Fruit fly (Drosophila melanogaster) whole organism, embryonic: ENCODE data around the gene stv.

Source experiments
- Atf-2 ChIP-seq: fragments of 200-800 bp; sonication (Bioruptor generic); optimal IDR thresholded peaks from 2 replicates; lab custom pipeline; 2016; ENCODE audit warnings: missing biosample characterization, missing genetic modification characterization
- Awh ChIP-seq: fragments of 200-800 bp; sonication (Bioruptor generic); IDR thresholded peaks from 2 replicates; pipeline ENCODE4, ENCODE4 v1.3.6; 2022; ENCODE audit warnings: missing biosample characterization, missing genetic modification characterization
- CG10366 ChIP-seq: fragments of 200-800 bp; sonication (Bioruptor generic); IDR thresholded peaks from 2 replicates; pipeline ENCODE4 v1.3.6; 2022; ENCODE audit warnings: missing biosample characterization, missing genetic modification characterization
- CG12219 ChIP-seq: fragments of 200-800 bp; sonication (Bioruptor generic); optimal IDR thresholded peaks from 3 replicates; lab custom pipeline; 2018; ENCODE audit warnings: missing biosample characterization, mild to moderate bottlenecking, missing genetic modification characterization
- CG13424 ChIP-seq: fragments of 200-800 bp; sonication (Bioruptor generic); optimal IDR thresholded peaks from 2 replicates; lab custom pipeline; 2019; ENCODE audit warnings: missing biosample characterization, mild to moderate bottlenecking, missing genetic modification characterization, moderate library complexity
- CG14441 ChIP-seq: fragments of 200-800 bp; sonication (Bioruptor generic); IDR thresholded peaks from 2 replicates; pipeline ENCODE4 v1.3.6; 2022; ENCODE audit warnings: missing biosample characterization, missing genetic modification characterization
- CG14860 ChIP-seq: fragments of 200-800 bp; sonication (Bioruptor generic); IDR thresholded peaks from 3 replicates; pipeline ENCODE4 v1.3.6; 2022; ENCODE audit warnings: missing biosample characterization, missing genetic modification characterization; ENCODE audit not compliant: partially characterized antibody
- CG15601 ChIP-seq: fragments of 200-800 bp; sonication (Bioruptor generic); optimal IDR thresholded peaks from 3 replicates; lab custom pipeline; 2019; ENCODE audit warnings: missing biosample characterization, mild to moderate bottlenecking, missing genetic modification characterization, moderate library complexity
- CG16813 ChIP-seq: fragments of 200-800 bp; sonication (Bioruptor generic); IDR thresholded peaks from 3 replicates; pipeline ENCODE4 v1.3.6; 2022; ENCODE audit warnings: missing biosample characterization, missing genetic modification characterization; ENCODE audit not compliant: partially characterized antibody
- CG18011 ChIP-seq: fragments of 200-800 bp; sonication (Bioruptor generic); optimal IDR thresholded peaks from 2 replicates; lab custom pipeline; 2017; ENCODE audit warnings: missing biosample characterization, missing genetic modification characterization, mild to moderate bottlenecking, moderate library complexity, missing genotype
- CG18599 ChIP-seq: fragments of 200-800 bp; sonication (Bioruptor generic); optimal IDR thresholded peaks from 3 replicates; lab custom pipeline; 2017; ENCODE audit warnings: missing biosample characterization, missing genetic modification characterization, mild to moderate bottlenecking, moderate library complexity, missing genetic modification reagents
- CG2678 ChIP-seq: fragments of 200-800 bp; sonication (Bioruptor generic); optimal IDR thresholded peaks from 3 replicates; lab custom pipeline; 2019; ENCODE audit warnings: missing biosample characterization, mild to moderate bottlenecking, missing genetic modification characterization, moderate library complexity
- CG2712 ChIP-seq: fragments of 200-800 bp; optimal IDR thresholded peaks from 3 replicates; lab custom pipeline; 2019; ENCODE audit warnings: missing biosample characterization, mild to moderate bottlenecking, missing genetic modification characterization, moderate library complexity
- CG3065 ChIP-seq: fragments of 200-800 bp; sonication (Bioruptor generic); optimal IDR thresholded peaks from 2 replicates; lab custom pipeline; 2016; ENCODE audit warnings: missing biosample characterization, missing genetic modification characterization
- CG8089 ChIP-seq: fragments of 200-800 bp; sonication (Bioruptor generic); optimal IDR thresholded peaks from 3 replicates; lab custom pipeline; 2016; ENCODE audit warnings: missing biosample characterization, missing genetic modification characterization
- CG8281 ChIP-seq: fragments of 200-800 bp; sonication (Bioruptor generic); optimal IDR thresholded peaks from 2 replicates; lab custom pipeline; 2018; ENCODE audit warnings: missing biosample characterization, mild to moderate bottlenecking, missing genetic modification characterization, moderate library complexity
- CG8290 ChIP-seq, 3 experiments: fragments of 200-800 bp; sonication (Bioruptor generic); optimal IDR thresholded peaks; 2 replicates each; lab custom pipeline; 2016 to 2019; ENCODE audit warnings: missing biosample characterization in 3 of 3, missing genetic modification characterization in 3 of 3, mild to moderate bottlenecking in 2 of 3, moderate library complexity in 1 of 3
- CG9215 ChIP-seq: fragments of 200-800 bp; sonication (Bioruptor generic); IDR thresholded peaks from 2 replicates; pipeline ENCODE4 v1.3.6; 2022; ENCODE audit warnings: missing biosample characterization, missing genetic modification characterization
- CG9727 ChIP-seq: fragments of 200-800 bp; sonication (Bioruptor generic); optimal IDR thresholded peaks from 3 replicates; lab custom pipeline; 2017; ENCODE audit warnings: missing biosample characterization, mild to moderate bottlenecking, missing genetic modification characterization
- Ets97D ChIP-seq: fragments of 200-800 bp; sonication (Bioruptor generic); optimal IDR thresholded peaks from 3 replicates; lab custom pipeline; 2016; ENCODE audit warnings: missing biosample characterization, missing genetic modification characterization
- H15 ChIP-seq: fragments of 200-800 bp; sonication (Bioruptor generic); IDR thresholded peaks from 3 replicates; pipeline ENCODE4 v1.3.6; 2022; ENCODE audit warnings: missing biosample characterization, missing genetic modification characterization
- H2.0 ChIP-seq: fragments of 200-800 bp; sonication (Bioruptor generic); IDR thresholded peaks from 2 replicates; pipeline ENCODE4 v1.3.6; 2022; ENCODE audit warnings: missing biosample characterization, missing genetic modification characterization
- HLH54F ChIP-seq: fragments of 200-800 bp; sonication (Bioruptor generic); optimal IDR thresholded peaks from 3 replicates; lab custom pipeline; 2016; ENCODE audit warnings: missing biosample characterization, missing genetic modification characterization
- Hr51 ChIP-seq, 2 experiments: fragments of 200-800 bp; sonication (Bioruptor generic); optimal IDR thresholded peaks; 2 replicates in 1 of 2; 3 replicates in 1 of 2; lab custom pipeline; 2016 to 2018; ENCODE audit warnings: missing biosample characterization in 2 of 2, missing genetic modification characterization in 2 of 2, mild to moderate bottlenecking in 1 of 2, moderate library complexity in 1 of 2
- Kr ChIP-seq: fragments of 200-800 bp; sonication (Bioruptor generic); optimal IDR thresholded peaks from 2 replicates; lab custom pipeline; 2017; ENCODE audit warnings: missing biosample characterization, mild to moderate bottlenecking, missing genetic modification characterization
- MTF-1 ChIP-seq: fragments of 200-800 bp; sonication (Bioruptor generic); optimal IDR thresholded peaks from 2 replicates; lab custom pipeline; 2018; ENCODE audit warnings: missing biosample characterization, mild to moderate bottlenecking, missing genetic modification characterization, borderline replicate concordance
- Mrtf ChIP-seq: fragments of 200-800 bp; sonication (Bioruptor generic); IDR thresholded peaks from 3 replicates; pipeline ENCODE4 v1.3.6; 2022; ENCODE audit warnings: missing biosample characterization, missing genetic modification characterization
- Oaz ChIP-seq: fragments of 200-800 bp; sonication (Bioruptor generic); IDR thresholded peaks from 2 replicates; pipeline ENCODE4 v1.3.6; 2022; ENCODE audit warnings: missing biosample characterization, missing genetic modification characterization
- Sox102F ChIP-seq: fragments of 200-800 bp; sonication (Bioruptor generic); optimal IDR thresholded peaks from 2 replicates; lab custom pipeline; 2018; ENCODE audit warnings: missing biosample characterization, mild to moderate bottlenecking, missing genetic modification characterization, moderate library complexity
- ara ChIP-seq: fragments of 200-800 bp; sonication (Bioruptor generic); IDR thresholded peaks from 2 replicates; pipeline ENCODE4 v1.3.6; 2022; ENCODE audit warnings: missing biosample characterization, missing genetic modification characterization
- ash1 ChIP-seq: fragments of 200-800 bp; sonication (Bioruptor generic); optimal IDR thresholded peaks from 2 replicates; lab custom pipeline; 2018; ENCODE audit warnings: missing biosample characterization, mild to moderate bottlenecking, missing genetic modification characterization
- bowl ChIP-seq: fragments of 200-800 bp; sonication (Bioruptor generic); IDR thresholded peaks from 2 replicates; pipeline ENCODE4 v1.3.6; 2022; ENCODE audit warnings: missing biosample characterization, missing genetic modification characterization
- chif ChIP-seq, 2 experiments: fragments of 200-800 bp; sonication (Bioruptor generic); optimal IDR thresholded peaks; 3 replicates each; lab custom pipeline; 2016; ENCODE audit warnings: missing biosample characterization in 2 of 2, missing genetic modification characterization in 2 of 2
- croc ChIP-seq: fragments of 200-800 bp; sonication (Bioruptor generic); conservative IDR thresholded peaks from 3 replicates; pipeline ENCODE4 v1.3.6; 2022; ENCODE audit warnings: missing biosample characterization, missing genetic modification characterization
- dmrt99B ChIP-seq: fragments of 200-800 bp; sonication (Bioruptor generic); optimal IDR thresholded peaks from 2 replicates; lab custom pipeline; 2018; ENCODE audit warnings: missing biosample characterization, mild to moderate bottlenecking, missing genetic modification characterization, moderate library complexity
- exex ChIP-seq: fragments of 200-800 bp; sonication (Bioruptor generic); optimal IDR thresholded peaks from 4 replicates; lab custom pipeline; 2018; ENCODE audit warnings: missing biosample characterization, mild to moderate bottlenecking, missing genetic modification characterization, moderate library complexity
- grn ChIP-seq: fragments of 200-800 bp; sonication (Bioruptor generic); optimal IDR thresholded peaks from 3 replicates; lab custom pipeline; 2017; ENCODE audit warnings: missing biosample characterization, missing genetic modification characterization
- h ChIP-seq: fragments of >200 bp; optimal IDR thresholded peaks from 2 replicates; lab custom pipeline; 2017
- jigr1 ChIP-seq: fragments of 200-800 bp; sonication (Bioruptor generic); IDR thresholded peaks from 3 replicates; pipeline ENCODE4 v1.3.6; 2022; ENCODE audit warnings: missing biosample characterization, missing genetic modification characterization
- lov ChIP-seq, 2 experiments: fragments of 200-800 bp in 1 of 2; fragments of >200 bp in 1 of 2; sonication (Bioruptor generic) in 1 of 2; IDR thresholded peaks in 1 of 2; optimal IDR thresholded peaks in 1 of 2; 2 replicates in 1 of 2; 3 replicates in 1 of 2; pipeline versions ENCODE4 v1.3.6 to Lab custom; 2017 to 2022; ENCODE audit warnings: missing biosample characterization in 1 of 2, missing genetic modification characterization in 1 of 2
- pum ChIP-seq: fragments of 200-800 bp; sonication (Bioruptor generic); optimal IDR thresholded peaks from 2 replicates; lab custom pipeline; 2016; ENCODE audit warnings: missing biosample characterization, missing genetic modification characterization
- sisA ChIP-seq: fragments of 200-800 bp; sonication (Bioruptor generic); IDR thresholded peaks from 2 replicates; pipeline ENCODE4 v1.3.6; 2022; ENCODE audit warnings: missing biosample characterization, missing genetic modification characterization
- slp2 ChIP-seq: fragments of 200-800 bp; sonication (Bioruptor generic); optimal IDR thresholded peaks from 2 replicates; lab custom pipeline; 2016; ENCODE audit warnings: missing biosample characterization, missing genetic modification characterization
- sqz ChIP-seq: fragments of 200-800 bp; sonication (Bioruptor generic); optimal IDR thresholded peaks from 3 replicates; lab custom pipeline; 2018; ENCODE audit warnings: missing biosample characterization, mild to moderate bottlenecking, missing genetic modification characterization
- tio ChIP-seq: fragments of 200-800 bp; sonication (Bioruptor generic); optimal IDR thresholded peaks from 2 replicates; lab custom pipeline; 2017; ENCODE audit warnings: missing biosample characterization, missing genetic modification characterization, inconsistent platforms
- toy ChIP-seq: fragments of 200-800 bp; sonication (Bioruptor generic); IDR thresholded peaks from 2 replicates; pipeline ENCODE4 v1.3.6; 2022; ENCODE audit warnings: missing biosample characterization, missing genetic modification characterization
- tup ChIP-seq: fragments of 200-800 bp; sonication (Bioruptor generic); optimal IDR thresholded peaks from 2 replicates; lab custom pipeline; 2016; ENCODE audit warnings: missing biosample characterization, mild to moderate bottlenecking, missing genetic modification characterization, moderate library complexity

Gene stv

dm6 chr3L:13476566-13477452 lies 532 bp upstream of the stv start (continued):
- TF ChIP-seq H2.0 (GFP tag; lab: Robert Waterston, UW) (peak; percentile 79), dmrt99B (tag; lab: Kevin White, UChicago) (peak; percentile 95), bowl (GFP tag; lab: Robert Waterston, UW) (no peak), CG10366 (GFP tag; lab: Robert Waterston, UW) (peak; percentile 81), MTF-1 (GFP tag; lab: Kevin White, UChicago) (peak; percentile 55), CG14441 (peak; percentile 84), tup (GFP tag; lab: Kevin White, UChicago) (peak; percentile 63), ash1 (no peak), h (lab: Kevin White, UChicago) (no peak), CG2712 (tag; lab: Kevin White, UChicago) (peak; percentile 95), lov (optimal IDR thresholded peaks at IDR 0.05; lab: Kevin White, UChicago) (no peak), lov (GFP tag; IDR thresholded peaks at IDR 0.05; lab: Robert Waterston, UW) (peak; percentile 39; the same call in 1 of the 3 replicates), ara (peak; percentile 72), Hr51 (GFP tag; optimal IDR thresholded peaks at IDR 0.05; lab: Kevin White, UChicago) (peak; percentile 57 to 95), CG15601 (tag; lab: Kevin White, UChicago) (peak; percentile 87), sqz (peak; percentile 63), pum (peak; percentile 38), CG16813 (GFP tag; lab: Robert Waterston, UW) (no peak), CG3065 (GFP tag; lab: Kevin White, UChicago) (peak; percentile 63), chif (GFP tag; optimal IDR thresholded peaks at IDR 0.05; lab: Kevin White, UChicago) (peak; percentile 56 to 66), CG9215 (GFP tag; lab: Robert Waterston, UW) (peak; percentile 87), Mrtf (GFP tag; lab: Robert Waterston, UW) (peak; percentile 71; the same call in 2 of the 3 replicates), slp2 (GFP tag; lab: Kevin White, UChicago) (peak; percentile 6), CG14860 (GFP tag; lab: Robert Waterston, UW) (no peak), Ets97D (GFP tag; lab: Kevin White, UChicago) (peak; percentile 43), Kr (GFP tag; lab: Kevin White, UChicago) (no peak), CG18011 (GFP tag; lab: Kevin White, UChicago) (peak; percentile 78), Sox102F (GFP tag; lab: Kevin White, UChicago) (peak; percentile 94), Atf-2 (peak; percentile 32), grn (peak; percentile 21), CG8290 (GFP tag; optimal IDR thresholded peaks at IDR 0.05; lab: Kevin White, UChicago) (peak; percentile 55), CG8290 (tag; optimal IDR thresholded peaks at IDR 0.05; lab: Kevin White, UChicago) (peak in 1 of 2 experiments; percentile 53), CG18599 (GFP tag; lab: Kevin White, UChicago) (peak; percentile 89), exex (tag; lab: Kevin White, UChicago) (peak; percentile 16), Oaz (GFP tag; lab: Robert Waterston, UW) (peak; percentile 55), H15 (peak; percentile 78), jigr1 (GFP tag; lab: Robert Waterston, UW) (peak; percentile 77), CG13424 (peak; percentile 94), Awh (peak; percentile 71), CG9727 (peak; percentile 92), croc (peak; percentile 81), CG8281 (peak; percentile 72), tio (GFP tag; lab: Kevin White, UChicago) (peak; percentile 90), HLH54F (GFP tag; lab: Kevin White, UChicago) (peak; percentile 70), CG8089 (no peak), CG2678 (peak; percentile 96), CG12219 (GFP tag; lab: Kevin White, UChicago) (peak; percentile 80), toy (peak; percentile 57; the same call in 1 of the 2 replicates), sisA (GFP tag; lab: Robert Waterston, UW) (peak; percentile 83)
